Worm (Caenorhabditis elegans) whole organism, early embryonic: Measurements from ENCODE around the gene srh-76.
A peak's percentile ranks its signal among the peaks of the same experiment; 100 is the strongest.

Experiments
- B0310.2 ChIP-seq: sonication (generic microtip); optimal IDR thresholded peaks from 2 replicates; lab custom pipeline; 2016; ENCODE audit warnings: mild to moderate bottlenecking, missing genetic modification characterization, missing compliant biosample characterization
- F13C5.2 ChIP-seq: sonication (generic microtip); optimal IDR thresholded peaks from 2 replicates; lab custom pipeline; 2017; ENCODE audit warnings: mild to moderate bottlenecking, missing genetic modification characterization, inconsistent platforms, missing compliant biosample characterization
- aly-1 ChIP-seq: sonication (generic microtip); optimal IDR thresholded peaks from 2 replicates; lab custom pipeline; 2016; ENCODE audit warnings: missing genetic modification characterization, missing compliant biosample characterization
- ama-1 ChIP-seq: fragments of 150-350 bp; optimal IDR thresholded peaks from 2 replicates; lab custom pipeline; 2014
- ceh-13 ChIP-seq: fragments of 200-800 bp; sonication (Bioruptor generic); optimal IDR thresholded peaks from 2 replicates; lab custom pipeline; 2018; ENCODE audit warnings: mild to moderate bottlenecking, missing genetic modification characterization, missing compliant biosample characterization
- ceh-36 ChIP-seq: sonication (generic microtip); optimal IDR thresholded peaks from 2 replicates; lab custom pipeline; 2016; ENCODE audit warnings: missing genetic modification characterization, inconsistent platforms, missing compliant biosample characterization
- ets-7 ChIP-seq: sonication (generic microtip); optimal IDR thresholded peaks from 2 replicates; lab custom pipeline; 2016; ENCODE audit warnings: missing genotype, missing genetic modification characterization, missing compliant biosample characterization
- flt-1 ChIP-seq: fragments of 200-800 bp; sonication (Bioruptor generic); IDR thresholded peaks from 2 replicates; pipeline ENCODE4 v1.3.6; 2022; ENCODE audit warnings: missing genetic modification characterization, missing compliant biosample characterization
- hmbx-1 ChIP-seq: sonication (generic microtip); optimal IDR thresholded peaks from 2 replicates; lab custom pipeline; 2016; ENCODE audit warnings: mild to moderate bottlenecking, missing genetic modification characterization, missing compliant biosample characterization
- hmg-4 ChIP-seq: fragments of 200-800 bp; sonication (Bioruptor generic); optimal IDR thresholded peaks from 2 replicates; lab custom pipeline; 2018; ENCODE audit warnings: mild to moderate bottlenecking, missing genetic modification characterization, missing compliant biosample characterization
- hnd-1 ChIP-seq: sonication (generic microtip); optimal IDR thresholded peaks from 2 replicates; lab custom pipeline; 2016; ENCODE audit warnings: missing genetic modification characterization, missing compliant biosample characterization
- pes-1 ChIP-seq: fragments of 200-800 bp; sonication (Bioruptor generic); IDR thresholded peaks from 2 replicates; pipeline ENCODE4 v1.3.6; 2022; ENCODE audit warnings: missing genetic modification reagents, missing genetic modification characterization, missing compliant biosample characterization
- scrt-1 ChIP-seq: fragments of 200-800 bp; sonication (Bioruptor generic); IDR thresholded peaks from 2 replicates; pipeline ENCODE4 v1.3.6; 2022; ENCODE audit warnings: missing genetic modification characterization, missing compliant biosample characterization
- sea-1 ChIP-seq: fragments of 200-800 bp; sonication (Bioruptor generic); conservative IDR thresholded peaks from 2 replicates; pipeline ENCODE4 v1.3.6; 2022; ENCODE audit warnings: missing genetic modification characterization, missing compliant biosample characterization
- tbx-11 ChIP-seq: fragments of 200-800 bp; sonication (Bioruptor generic); IDR thresholded peaks from 2 replicates; pipeline ENCODE4 v1.3.6; 2022; ENCODE audit warnings: missing genetic modification characterization, missing compliant biosample characterization
- tra-4 ChIP-seq: sonication (generic microtip); optimal IDR thresholded peaks from 2 replicates; lab custom pipeline; 2017; ENCODE audit warnings: missing genetic modification characterization, missing compliant biosample characterization

The srh-76 gene

DNA sequence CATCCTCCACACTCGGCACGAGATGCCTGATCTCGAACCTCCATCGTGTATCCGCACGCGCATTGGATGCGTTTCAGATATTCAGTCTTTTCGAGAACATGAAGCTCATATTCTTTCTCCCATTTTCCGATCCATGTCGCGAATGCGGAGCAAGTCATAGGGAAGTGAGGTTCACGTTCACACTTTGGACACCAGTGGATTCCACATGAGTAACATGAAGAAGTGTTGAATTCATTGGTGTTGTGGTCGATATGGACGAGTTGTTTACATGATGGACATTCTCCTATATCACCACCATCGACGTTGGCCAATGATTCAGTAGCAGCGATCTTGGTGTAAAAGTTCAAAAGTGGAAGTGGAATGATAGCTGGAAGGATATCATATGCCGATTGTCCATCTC is 7.3 kb downstream of the srh-76 start:
- TF ChIP-seq aly-1 (tag; lab: Kevin White, UChicago), result no peak
- TF ChIP-seq F13C5.2 (tag; lab: Kevin White, UChicago), result no peak
- no peak for TF ChIP-seq ama-1 (lab: Kevin White, UChicago)

DNA sequence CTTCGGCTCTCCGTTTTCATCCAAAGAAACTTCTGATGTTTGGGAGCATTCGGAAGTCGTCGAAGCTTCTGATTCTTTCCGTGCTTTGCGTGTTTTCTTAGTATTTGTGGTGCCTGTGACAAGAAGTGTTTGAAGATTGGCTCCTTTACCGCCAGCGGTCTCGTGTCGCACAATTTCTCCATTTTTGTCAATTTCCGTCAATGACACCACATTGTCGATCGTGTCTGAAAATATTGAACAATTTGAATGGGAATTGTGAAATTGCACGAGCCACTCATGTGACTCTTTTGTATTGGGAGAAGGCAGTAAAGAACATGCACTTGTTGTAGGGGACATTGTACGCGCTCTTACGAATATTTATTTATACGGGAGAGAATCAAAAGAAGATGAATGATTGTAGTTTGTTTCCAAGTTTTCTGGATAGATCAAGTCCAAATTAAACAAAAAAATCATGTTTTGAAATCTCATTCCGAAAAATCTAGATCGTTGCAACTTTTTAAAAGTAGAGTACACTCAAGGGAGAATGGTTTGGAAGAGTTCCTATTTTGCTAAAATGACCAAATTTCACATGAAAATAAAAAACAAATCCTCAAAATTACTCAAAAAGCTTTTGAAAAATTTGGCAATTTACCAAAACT is 9.0 kb downstream of the srh-76 start:
- TF ChIP-seq B0310.2 (no peak), F13C5.2 (tag; lab: Kevin White, UChicago) (no peak), pes-1 (GFP tag; lab: Robert Waterston, UW) (no peak), tbx-11 (GFP tag; lab: Robert Waterston, UW) (no peak), flt-1 (GFP tag; lab: Robert Waterston, UW) (no peak), sea-1 (no peak), hnd-1 (tag; lab: Kevin White, UChicago) (no peak)

DNA sequence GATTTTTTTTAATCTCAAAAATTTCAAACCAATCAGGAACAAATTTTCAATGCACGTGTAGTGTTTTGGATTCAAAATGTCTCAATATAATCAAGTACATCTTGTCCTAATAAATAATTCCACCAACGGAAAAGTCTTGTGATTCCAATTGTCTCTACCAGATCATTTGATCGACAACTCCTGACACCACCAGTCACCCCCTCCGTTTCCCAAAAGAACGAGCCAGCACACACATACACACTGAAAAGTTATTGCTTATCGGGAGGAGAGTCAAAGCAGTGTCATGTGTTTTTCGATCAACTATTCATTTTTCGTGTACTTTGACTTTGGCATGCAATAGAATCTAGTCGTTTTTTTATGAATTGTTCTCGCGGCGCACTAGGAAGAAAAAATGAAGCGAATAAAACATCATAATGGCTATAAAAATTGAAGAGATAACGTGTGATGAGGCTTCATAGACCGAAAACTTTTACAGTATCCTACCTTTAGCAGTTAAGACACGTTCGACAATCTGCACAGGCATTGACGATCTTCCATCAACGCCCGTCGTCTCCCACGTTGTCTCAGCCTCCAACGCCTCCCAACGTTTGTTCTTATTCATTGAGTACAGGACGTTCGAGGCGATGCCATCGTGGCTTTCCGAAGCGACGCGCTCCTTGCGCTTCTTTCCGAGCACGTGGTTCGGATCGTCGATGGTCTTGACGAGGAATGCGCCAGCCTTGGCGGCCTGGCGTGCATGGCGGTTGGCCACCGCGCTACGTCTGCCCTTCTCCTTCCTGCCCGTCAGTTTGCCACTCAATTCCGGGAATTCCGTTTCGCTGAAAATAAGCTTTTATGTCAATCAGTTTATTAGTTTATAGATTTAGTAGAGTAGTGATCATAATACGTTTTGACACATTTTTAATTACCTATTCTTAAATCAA is 10.0 kb downstream of the srh-76 start:
- no peak for TF ChIP-seq scrt-1 (GFP tag; lab: Robert Waterston, UW)
- no peak for TF ChIP-seq hmbx-1 (tag; lab: Kevin White, UChicago)
- TF ChIP-seq aly-1 (tag; lab: Kevin White, UChicago), result peak; percentile 53

DNA sequence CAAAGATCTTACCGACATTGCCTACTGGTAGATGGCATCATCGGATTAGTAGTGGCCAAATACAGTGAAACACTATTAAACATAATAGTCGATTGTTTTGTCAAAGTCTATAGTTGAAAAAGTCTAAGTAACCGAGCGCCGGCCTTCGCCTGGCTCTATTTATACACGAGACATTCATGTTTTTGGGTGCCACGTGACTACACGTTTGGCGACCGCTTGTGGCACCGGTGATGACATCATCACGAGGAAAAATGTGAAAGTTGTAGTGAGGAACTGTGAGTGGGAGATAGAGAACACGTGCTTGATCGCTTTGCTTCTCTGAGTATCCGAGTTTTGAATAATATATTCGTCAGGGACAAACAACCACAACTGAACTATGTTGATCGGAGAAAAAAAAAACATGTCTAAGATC is 10.7 kb downstream of the srh-76 start:
- TF ChIP-seq aly-1 (tag; lab: Kevin White, UChicago) (no peak), ama-1 (lab: Kevin White, UChicago) (no peak), hnd-1 (tag; lab: Kevin White, UChicago) (no peak), scrt-1 (GFP tag; lab: Robert Waterston, UW) (no peak), sea-1 (no peak)

DNA sequence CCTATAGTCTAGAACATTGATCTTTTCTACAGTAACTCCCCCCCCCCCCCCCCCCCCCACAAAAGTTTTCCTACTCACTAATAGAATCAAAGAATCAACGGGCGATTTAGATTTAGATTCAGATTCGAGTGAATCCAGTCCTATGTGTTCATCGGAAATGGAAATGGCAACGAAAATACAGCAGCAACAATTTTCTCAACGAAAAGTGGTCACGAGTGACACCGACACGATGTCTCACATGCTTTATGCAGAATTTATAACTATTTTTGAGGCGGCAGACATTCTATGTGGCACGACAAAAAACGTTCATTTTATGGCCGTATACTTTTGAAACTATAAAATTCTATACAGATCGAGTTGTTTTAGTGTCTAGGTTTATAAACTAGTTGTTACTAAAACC is 11.5 kb downstream of the srh-76 start:
- TF ChIP-seq scrt-1 (GFP tag; lab: Robert Waterston, UW) (no peak), F13C5.2 (tag; lab: Kevin White, UChicago) (no peak), ceh-36 (no peak), tra-4 (tag; lab: Kevin White, UChicago) (no peak), B0310.2 (no peak), flt-1 (GFP tag; lab: Robert Waterston, UW) (no peak), hmbx-1 (tag; lab: Kevin White, UChicago) (no peak), sea-1 (no peak), hnd-1 (tag; lab: Kevin White, UChicago) (no peak), pes-1 (GFP tag; lab: Robert Waterston, UW) (no peak), hmg-4 (GFP tag; lab: Kevin White, UChicago) (no peak), aly-1 (tag; lab: Kevin White, UChicago) (no peak), tbx-11 (GFP tag; lab: Robert Waterston, UW) (no peak), ets-7 (no peak)

DNA sequence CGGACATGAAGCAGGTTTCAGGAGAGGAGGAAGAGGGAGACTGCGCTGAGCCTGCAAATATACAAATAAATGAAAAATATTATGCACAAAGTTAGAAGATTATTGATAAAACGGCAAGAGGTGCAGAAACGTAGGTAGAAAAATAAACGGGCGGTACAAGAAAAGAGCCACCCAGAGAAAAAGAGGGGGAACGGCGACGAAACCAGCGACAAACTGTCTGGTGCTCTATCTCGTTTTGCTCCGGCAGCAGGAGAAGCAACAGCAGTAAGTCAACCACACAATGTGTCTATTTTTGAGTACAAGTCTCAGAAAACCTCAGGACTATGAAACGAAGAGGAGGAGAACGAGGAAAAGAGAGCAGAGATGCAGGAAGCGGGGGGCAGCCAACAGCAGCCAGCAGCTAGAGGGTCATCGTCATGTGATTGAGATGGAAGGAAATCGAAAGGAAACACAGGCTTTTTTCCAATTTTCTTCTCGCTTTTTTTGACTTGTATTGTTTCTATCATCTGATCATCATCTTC is 12.1 kb downstream of the srh-76 start, which contains the start of gene F26F12.3:
TSS of gene F26F12.3 (minus strand) at position 51 of the 521 bp plus-strand sequence.
- TF ChIP-seq hmg-4 (GFP tag; lab: Kevin White, UChicago) (peak; percentile 21), ceh-13 (GFP tag; lab: Kevin White, UChicago) (no peak)

DNA sequence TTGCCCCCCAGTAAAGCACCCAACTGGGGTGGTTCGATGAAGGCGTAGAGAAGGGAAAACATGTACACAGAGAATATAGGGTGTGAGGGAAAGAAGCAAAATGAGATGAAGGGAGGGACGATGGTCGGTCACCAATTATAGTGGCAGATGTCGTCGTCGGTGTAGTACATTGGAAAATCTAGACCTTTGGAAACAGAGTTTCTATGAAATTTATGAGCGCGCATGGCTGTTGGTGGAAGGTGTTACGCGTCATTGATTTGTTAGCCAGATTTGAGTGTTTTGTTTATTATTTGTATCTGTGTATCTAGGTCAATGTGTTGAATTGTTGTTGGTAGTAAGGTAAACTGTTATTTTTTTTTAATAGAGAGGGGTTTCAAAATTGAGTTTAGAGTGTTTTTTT is 13.1 kb downstream of the srh-76 start:
- TF ChIP-seq aly-1 (tag; lab: Kevin White, UChicago) (peak; percentile 31), ets-7 (no peak), hmg-4 (GFP tag; lab: Kevin White, UChicago) (peak; percentile 41)

DNA sequence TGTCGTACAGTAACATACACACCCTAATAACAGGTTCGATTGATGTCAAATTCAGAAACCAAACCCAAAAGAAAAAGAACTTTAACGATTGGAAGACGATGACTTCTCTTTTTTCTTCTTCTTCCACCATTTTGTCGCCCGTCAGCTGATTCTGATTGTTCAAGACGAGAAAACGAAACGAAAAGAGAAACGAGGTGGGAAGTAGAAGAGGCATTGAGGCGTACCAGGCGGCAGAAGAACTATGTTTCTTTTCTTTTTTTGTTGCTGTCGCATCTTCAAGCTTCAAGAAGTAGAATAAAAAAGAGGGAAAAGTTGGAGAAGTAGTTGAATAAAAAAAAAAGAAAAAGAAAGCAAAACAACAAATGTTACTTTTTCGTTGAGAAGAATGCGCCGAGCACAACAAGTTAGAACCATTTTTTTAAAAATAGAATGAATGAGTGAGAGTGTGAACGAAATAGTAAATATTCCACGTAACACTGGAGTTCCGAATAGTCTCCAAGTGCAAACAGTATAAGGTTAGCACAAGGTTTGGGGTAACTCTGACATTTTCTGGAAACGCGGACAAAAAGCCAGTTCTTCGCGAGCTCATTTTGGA is 14.5 kb downstream of the srh-76 start:
- no peak for TF ChIP-seq pes-1 (GFP tag; lab: Robert Waterston, UW)
- no peak for TF ChIP-seq sea-1
- TF ChIP-seq B0310.2, result no peak
- no peak for TF ChIP-seq ceh-36
- TF ChIP-seq aly-1 (tag; lab: Kevin White, UChicago), result no peak
- no peak for TF ChIP-seq tbx-11 (GFP tag; lab: Robert Waterston, UW)
- TF ChIP-seq hmg-4 (GFP tag; lab: Kevin White, UChicago), result no peak
- no peak for TF ChIP-seq ceh-13 (GFP tag; lab: Kevin White, UChicago)
- no peak for TF ChIP-seq scrt-1 (GFP tag; lab: Robert Waterston, UW)
- TF ChIP-seq hnd-1 (tag; lab: Kevin White, UChicago), result no peak
- TF ChIP-seq flt-1 (GFP tag; lab: Robert Waterston, UW), result no peak
